Worm (Caenorhabditis elegans) whole organism, young adult: ENCODE measurements around the gene F09F7.6.

Experiments used
- C17E4.6 ChIP-seq: fragments of 200-800 bp; sonication (Bioruptor generic); IDR thresholded peaks from 2 replicates; pipeline ENCODE4 v1.3.6; 2022; ENCODE audit warnings: missing genetic modification reagents, missing genetic modification characterization, missing compliant biosample characterization
- D2030.7 ChIP-seq: fragments of 200-800 bp; sonication (Bioruptor generic); IDR thresholded peaks from 2 replicates; pipeline ENCODE4 v1.3.6; 2022; ENCODE audit warnings: missing genetic modification reagents, missing genetic modification characterization, missing compliant biosample characterization
- F33H1.4 ChIP-seq: fragments of 200-800 bp; sonication (Bioruptor generic); IDR thresholded peaks from 2 replicates; pipeline ENCODE4 v1.3.6; 2022; ENCODE audit warnings: missing genetic modification reagents, missing genetic modification characterization, missing compliant biosample characterization
- F39B2.1 ChIP-seq: fragments of 200-800 bp; sonication (Bioruptor generic); IDR thresholded peaks from 2 replicates; pipeline ENCODE4 v1.3.6; 2022; ENCODE audit warnings: missing genetic modification reagents, missing genetic modification characterization, missing compliant biosample characterization
- F49E8.2 ChIP-seq: sonication (generic microtip); optimal IDR thresholded peaks from 3 replicates; lab custom pipeline; 2017; ENCODE audit warnings: missing genetic modification characterization, mild to moderate bottlenecking, missing compliant biosample characterization, antibody characterized with exemption, moderate library complexity; ENCODE audit not compliant: insufficient read depth
- F52B5.7 ChIP-seq: sonication (generic microtip); optimal IDR thresholded peaks from 2 replicates; lab custom pipeline; 2016; ENCODE audit warnings: mild to moderate bottlenecking, missing genetic modification characterization, missing compliant biosample characterization
- F57A8.1 ChIP-seq: fragments of 200-800 bp; sonication (Bioruptor generic); optimal IDR thresholded peaks from 2 replicates; lab custom pipeline; 2018; ENCODE audit warnings: mild to moderate bottlenecking, missing genetic modification characterization, moderate library complexity, missing compliant biosample characterization
- K11D2.4 ChIP-seq: fragments of 200-800 bp; sonication (Bioruptor generic); IDR thresholded peaks from 2 replicates; pipeline ENCODE4 v1.3.6; 2022; ENCODE audit warnings: missing genetic modification reagents, missing genetic modification characterization, missing compliant biosample characterization
- T26A5.8 ChIP-seq: sonication (generic microtip); optimal IDR thresholded peaks from 2 replicates; lab custom pipeline; 2016; ENCODE audit warnings: missing genetic modification characterization, missing compliant biosample characterization
- Y53F4B.3 ChIP-seq: fragments of 200-800 bp; sonication (Bioruptor generic); IDR thresholded peaks from 2 replicates; pipeline ENCODE4 v1.3.6; 2022; ENCODE audit warnings: missing genetic modification reagents, missing genetic modification characterization, missing compliant biosample characterization
- Y67H2A.10 ChIP-seq: fragments of 200-800 bp; sonication (Bioruptor generic); conservative IDR thresholded peaks from 2 replicates; pipeline ENCODE4 v1.3.6; 2022; ENCODE audit warnings: missing genetic modification reagents, missing genetic modification characterization, missing compliant biosample characterization
- Y79H2A.3 ChIP-seq: fragments of 200-800 bp; sonication (Bioruptor generic); conservative IDR thresholded peaks from 2 replicates; pipeline ENCODE4 v1.3.6; 2022; ENCODE audit warnings: missing genetic modification reagents, missing genetic modification characterization, missing compliant biosample characterization
- ZK185.1 ChIP-seq: sonication (generic microtip); optimal IDR thresholded peaks from 2 replicates; lab custom pipeline; 2016; ENCODE audit warnings: mild to moderate bottlenecking, missing genetic modification characterization, missing compliant biosample characterization; ENCODE audit not compliant: poor library complexity, severe bottlenecking
- akir-1 ChIP-seq: fragments of 200-800 bp; sonication (Bioruptor generic); optimal IDR thresholded peaks from 2 replicates; lab custom pipeline; 2018; ENCODE audit warnings: mild to moderate bottlenecking, missing genetic modification characterization, moderate library complexity, missing compliant biosample characterization
- ceh-100 ChIP-seq: fragments of 200-800 bp; sonication (Bioruptor generic); IDR thresholded peaks from 2 replicates; pipeline ENCODE4 v1.3.6; 2022; ENCODE audit warnings: missing genetic modification reagents, missing genetic modification characterization, missing compliant biosample characterization
- ceh-91 ChIP-seq: fragments of 200-800 bp; sonication (Bioruptor generic); IDR thresholded peaks from 2 replicates; pipeline ENCODE4 v1.3.6; 2022; ENCODE audit warnings: missing genetic modification reagents, missing genetic modification characterization, missing compliant biosample characterization
- chd-7 ChIP-seq: sonication (generic microtip); optimal IDR thresholded peaks from 2 replicates; lab custom pipeline; 2016; ENCODE audit warnings: mild to moderate bottlenecking, missing genetic modification characterization, moderate library complexity, missing compliant biosample characterization
- efl-1 ChIP-seq: fragments of 150-350 bp; optimal IDR thresholded peaks from 2 replicates; lab custom pipeline; 2014; ENCODE audit warnings: missing biosample characterization, missing genetic modification reagents, missing genetic modification characterization
- egl-44 ChIP-seq: fragments of 200-800 bp; sonication (Bioruptor generic); IDR thresholded peaks from 2 replicates; pipeline ENCODE4 v1.3.6; 2022; ENCODE audit warnings: missing genetic modification reagents, missing genetic modification characterization, missing compliant biosample characterization
- egrh-3 ChIP-seq: fragments of 200-800 bp; sonication (Bioruptor generic); IDR thresholded peaks from 2 replicates; pipeline ENCODE4 v1.3.6; 2022; ENCODE audit warnings: missing genetic modification reagents, missing genetic modification characterization, missing compliant biosample characterization
- fkh-3 ChIP-seq: sonication (generic microtip); optimal IDR thresholded peaks from 2 replicates; lab custom pipeline; 2016; ENCODE audit warnings: mild to moderate bottlenecking, missing genetic modification characterization, missing compliant biosample characterization
- hmg-1.2 ChIP-seq: fragments of 200-800 bp; sonication (Bioruptor generic); IDR thresholded peaks from 2 replicates; pipeline ENCODE4 v1.3.6; 2022; ENCODE audit warnings: missing genetic modification reagents, missing genetic modification characterization, missing compliant biosample characterization
- let-526 ChIP-seq: fragments of 200-800 bp; sonication (Bioruptor generic); IDR thresholded peaks from 2 replicates; pipeline ENCODE4 v1.3.6; 2022; ENCODE audit warnings: missing genetic modification reagents, missing genetic modification characterization, missing compliant biosample characterization
- lin-35 ChIP-seq, 3 experiments: fragments of 150-350 bp in 2 of 3; sonication (generic microtip) in 1 of 3; optimal IDR thresholded peaks; 2 replicates each; lab custom pipeline; 2014 to 2018; ENCODE audit warnings: missing biosample characterization in 3 of 3, missing genetic modification characterization in 3 of 3, missing genetic modification reagents in 3 of 3
- lsl-1 ChIP-seq: fragments of 200-800 bp; sonication (Bioruptor generic); optimal IDR thresholded peaks from 2 replicates; lab custom pipeline; 2018; ENCODE audit warnings: mild to moderate bottlenecking, missing genetic modification characterization, moderate library complexity, missing compliant biosample characterization
- madf-6 ChIP-seq: fragments of 200-800 bp; sonication (Bioruptor generic); IDR thresholded peaks from 2 replicates; pipeline ENCODE4 v1.3.6; 2022; ENCODE audit warnings: missing genetic modification reagents, missing genetic modification characterization, missing compliant biosample characterization
- madf-8 ChIP-seq: fragments of 200-800 bp; sonication (Bioruptor generic); conservative IDR thresholded peaks from 2 replicates; pipeline ENCODE4 v1.3.6; 2022; ENCODE audit warnings: missing genetic modification reagents, missing genetic modification characterization, missing compliant biosample characterization
- mel-28 ChIP-seq: sonication (generic microtip); optimal IDR thresholded peaks from 2 replicates; lab custom pipeline; 2016; ENCODE audit warnings: borderline replicate concordance, mild to moderate bottlenecking, missing genetic modification characterization, missing compliant biosample characterization
- nhr-80 ChIP-seq: sonication (generic microtip); optimal IDR thresholded peaks from 2 replicates; lab custom pipeline; 2016; ENCODE audit warnings: missing genetic modification characterization, missing compliant biosample characterization
- repo-1 ChIP-seq: sonication (generic microtip); optimal IDR thresholded peaks from 2 replicates; lab custom pipeline; 2017; ENCODE audit warnings: mild to moderate bottlenecking, missing genetic modification characterization, missing compliant biosample characterization
- rpc-1 ChIP-seq, 2 experiments: fragments of 150-350 bp in 1 of 2; sonication (generic microtip) in 1 of 2; optimal IDR thresholded peaks; 2 replicates each; lab custom pipeline; 2014 to 2018; ENCODE audit warnings: missing biosample characterization in 1 of 2, missing genetic modification characterization in 1 of 2, missing genetic modification reagents in 1 of 2, missing genotype in 1 of 2
- snpc-1.1 ChIP-seq: sonication (generic microtip); optimal IDR thresholded peaks from 2 replicates; lab custom pipeline; 2017; ENCODE audit warnings: missing genetic modification characterization, mild to moderate bottlenecking, missing compliant biosample characterization, antibody characterized with exemption, moderate library complexity, missing genotype, missing genetic modification reagents; ENCODE audit not compliant: insufficient read depth
- snpc-1.3 ChIP-seq: sonication (generic microtip); optimal IDR thresholded peaks from 2 replicates; lab custom pipeline; 2017; ENCODE audit warnings: missing genetic modification characterization, mild to moderate bottlenecking, missing compliant biosample characterization, antibody characterized with exemption, moderate library complexity, missing genotype, missing genetic modification reagents; ENCODE audit not compliant: insufficient read depth
- snpc-4 ChIP-seq, 5 experiments: fragments of 150-350 bp in 1 of 5; sonication (generic microtip) in 4 of 5; optimal IDR thresholded peaks; 2 replicates each; lab custom pipeline; 2014 to 2018; ENCODE audit warnings: missing genetic modification characterization in 5 of 5, missing biosample characterization in 3 of 5, antibody characterized with exemption in 2 of 5, mild to moderate bottlenecking in 2 of 5, missing compliant biosample characterization in 2 of 5, missing genotype in 2 of 5, moderate library complexity in 2 of 5, missing genetic modification reagents in 1 of 5
- tbp1 ChIP-seq: fragments of 200-800 bp; sonication (Bioruptor generic); optimal IDR thresholded peaks from 2 replicates; lab custom pipeline; 2018; ENCODE audit warnings: mild to moderate bottlenecking, missing genetic modification characterization, missing compliant biosample characterization
- unc-130 ChIP-seq: sonication (generic microtip); optimal IDR thresholded peaks from 2 replicates; lab custom pipeline; 2016; ENCODE audit warnings: missing genetic modification reagents, missing genetic modification characterization, missing compliant biosample characterization
- xnd-1 ChIP-seq: sonication (generic microtip); optimal IDR thresholded peaks from 2 replicates; lab custom pipeline; 2016; ENCODE audit warnings: missing genotype, missing genetic modification reagents, missing genetic modification characterization, missing compliant biosample characterization
- zim-3 ChIP-seq: sonication (generic microtip); optimal IDR thresholded peaks from 2 replicates; lab custom pipeline; 2017; ENCODE audit warnings: mild to moderate bottlenecking, missing genetic modification characterization, moderate library complexity, missing compliant biosample characterization
- ztf-18 ChIP-seq: sonication (generic microtip); optimal IDR thresholded peaks from 2 replicates; lab custom pipeline; 2016; ENCODE audit warnings: missing genotype, mild to moderate bottlenecking, missing genetic modification characterization, missing compliant biosample characterization
- ztf-3 ChIP-seq: fragments of 200-800 bp; sonication (Bioruptor generic); optimal IDR thresholded peaks from 2 replicates; lab custom pipeline; 2018; ENCODE audit warnings: mild to moderate bottlenecking, missing genetic modification characterization, missing compliant biosample characterization

Gene F09F7.6

ce11 chrIII:5543050-5543449, 8.9 kb downstream of the F09F7.6 start, which contains the start of gene D1044.6:
Gene D1044.6 (minus strand): TSS chrIII:5543177.
- peak; percentile 49 for TF ChIP-seq madf-8 (GFP tag; lab: Robert Waterston, UW)
- TF ChIP-seq snpc-1.1 (tag; lab: Kevin White, UChicago), result no peak
- peak; percentile 2 for TF ChIP-seq snpc-1.3 (tag; lab: Kevin White, UChicago)
- TF ChIP-seq madf-6 (GFP tag; lab: Robert Waterston, UW), result peak; percentile 78
- TF ChIP-seq nhr-80 (tag; lab: Kevin White, UChicago), result peak; percentile 8
- no peak for TF ChIP-seq ztf-18 (tag; lab: Kevin White, UChicago)
- peak; percentile 71 for TF ChIP-seq xnd-1
- TF ChIP-seq egl-44, result no peak
- TF ChIP-seq lsl-1 (GFP tag; lab: Kevin White, UChicago), result peak; percentile 79
- peak; percentile 81 for TF ChIP-seq F33H1.4 (GFP tag; lab: Robert Waterston, UW)
- TF ChIP-seq Y79H2A.3 (GFP tag; lab: Robert Waterston, UW), result no peak

DNA sequence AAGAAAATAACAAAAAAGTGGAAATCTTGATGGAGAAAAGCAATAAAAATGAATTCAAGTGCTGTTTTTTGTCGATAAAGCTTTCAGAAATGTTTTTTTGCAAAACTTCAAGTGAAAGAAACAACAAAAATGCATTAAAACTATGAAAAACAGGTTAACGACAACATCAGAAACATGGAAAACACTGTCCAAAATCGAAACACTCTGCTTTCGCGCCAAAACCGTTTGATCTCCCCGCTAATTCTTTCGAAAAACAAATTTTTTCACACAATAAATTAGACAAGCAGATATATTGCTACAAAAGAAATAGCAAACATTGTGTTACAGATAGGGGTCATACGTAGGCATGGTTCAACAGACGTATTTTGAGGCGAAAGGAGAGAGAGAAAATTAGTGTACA, 10.2 kb downstream of the F09F7.6 start:
- TF ChIP-seq rpc-1 (optimal IDR thresholded peaks at IDR 0.05; lab: Kevin White, UChicago) (no peak), rpc-1 (tag; optimal IDR thresholded peaks at IDR 0.05; lab: Kevin White, UChicago) (no peak), repo-1 (tag; lab: Kevin White, UChicago) (no peak), K11D2.4 (GFP tag; lab: Robert Waterston, UW) (no peak), madf-8 (GFP tag; lab: Robert Waterston, UW) (0 out of 2 replicates have a peak, but pooled peaks have one; percentile 10), xnd-1 (peak; percentile 6), efl-1 (peak; percentile 80), egrh-3 (no peak), F49E8.2 (tag; lab: Kevin White, UChicago) (peak; percentile 67), F52B5.7 (no peak), F33H1.4 (GFP tag; lab: Robert Waterston, UW) (0 out of 2 replicates have a peak, but pooled peaks have one; percentile 38), C17E4.6 (GFP tag; lab: Robert Waterston, UW) (no peak), Y53F4B.3 (GFP tag; lab: Robert Waterston, UW) (no peak), madf-6 (GFP tag; lab: Robert Waterston, UW) (peak; percentile 79), ZK185.1 (tag; lab: Kevin White, UChicago) (no peak), T26A5.8 (tag; lab: Kevin White, UChicago) (no peak), Y67H2A.10 (GFP tag; lab: Robert Waterston, UW) (no peak), F57A8.1 (GFP tag; lab: Kevin White, UChicago) (no peak)

DNA sequence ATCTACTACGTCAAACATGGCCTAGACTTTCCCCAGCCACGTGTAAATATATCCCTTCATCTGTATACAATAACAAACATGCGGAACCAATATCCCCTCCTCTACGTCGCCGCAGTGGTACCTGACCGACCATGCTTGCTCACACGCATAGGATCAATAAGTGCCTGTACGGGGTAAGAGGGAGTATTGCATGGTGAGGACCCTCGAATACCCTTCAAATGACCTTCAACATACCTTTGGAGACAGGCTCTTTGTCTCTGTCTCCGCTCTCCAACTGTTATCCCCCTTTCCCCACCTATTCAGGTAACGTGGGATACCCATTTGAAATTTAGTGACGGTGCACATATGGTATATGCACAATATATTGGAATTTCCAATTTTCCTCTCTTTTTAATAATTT, 26.0 kb downstream of the F09F7.6 start, which contains the start of gene dex-1:
Gene dex-1, plus strand, starts transcription at position 132 of the 400 bp plus-strand sequence.
- TF ChIP-seq unc-130 (GFP tag; lab: Kevin White, UChicago) (no peak), D2030.7 (GFP tag; lab: Robert Waterston, UW) (no peak), snpc-4 (GFP tag; optimal IDR thresholded peaks at IDR 0.05; lab: Kevin White, UChicago) (no peak), snpc-4 (tag; optimal IDR thresholded peaks at IDR 0.05; lab: Kevin White, UChicago) (no peak), hmg-1.2 (no peak), mel-28 (tag; lab: Kevin White, UChicago) (no peak), akir-1 (GFP tag; lab: Kevin White, UChicago) (no peak)

DNA sequence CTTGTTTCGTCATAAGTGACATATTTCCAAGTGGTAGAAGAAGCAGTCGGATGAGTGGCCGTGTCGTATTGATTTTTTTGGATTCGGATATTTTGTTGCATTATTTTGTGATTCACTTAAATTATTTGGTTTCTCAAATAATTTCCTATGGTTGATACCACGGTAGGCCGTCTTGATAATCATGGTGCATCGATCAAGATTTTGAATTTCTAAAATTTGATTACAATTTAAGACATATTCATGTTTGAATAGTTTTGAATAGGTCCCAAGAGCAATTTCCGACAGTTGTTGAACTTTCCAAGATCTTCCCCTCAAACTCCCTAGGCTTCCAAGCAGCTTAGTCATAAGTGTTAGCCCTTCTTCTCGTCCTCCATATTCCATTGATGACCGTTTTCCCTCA, 30.0 kb downstream of the F09F7.6 start, which contains the start of gene D1044.4:
Gene D1044.4, minus strand, starts transcription at position 101 of the 400 bp plus-strand sequence.
- TF ChIP-seq let-526 (no peak), zim-3 (no peak), xnd-1 (no peak), F39B2.1 (GFP tag; lab: Robert Waterston, UW) (no peak), ceh-100 (GFP tag; lab: Robert Waterston, UW) (no peak), fkh-3 (no peak), lin-35 (GFP tag; optimal IDR thresholded peaks at IDR 0.05; lab: Kevin White, UChicago) (no peak), ceh-91 (GFP tag; lab: Robert Waterston, UW) (no peak), rpc-1 (optimal IDR thresholded peaks at IDR 0.05; lab: Kevin White, UChicago) (no peak), rpc-1 (tag; optimal IDR thresholded peaks at IDR 0.05; lab: Kevin White, UChicago) (no peak), ztf-3 (GFP tag; lab: Kevin White, UChicago) (no peak), tbp1 (GFP tag; lab: Kevin White, UChicago) (no peak), snpc-1.3 (tag; lab: Kevin White, UChicago) (no peak), chd-7 (tag; lab: Kevin White, UChicago) (no peak)
